Worm (Caenorhabditis elegans): ENCODE measurements around the gene ssl-1.

The ssl-1 gene

ce11 chrIII:12714266-12714665, at the start of gene ssl-1:
Gene ssl-1, plus strand, starts transcription at chrIII:12714566.
- TF ChIP-seq M03D4.4 (tag; optimal IDR thresholded peaks at IDR 0.05), result no peak

- TF ChIP-seq ces-1 (GFP tag; optimal IDR thresholded peaks at IDR 0.05), result peak; percentile 4
- TF ChIP-seq unc-120 (tag; optimal IDR thresholded peaks at IDR 0.05; ENCODE audit: poor library complexity, severe bottlenecking), result peak; percentile 64
- TF ChIP-seq hlh-1 (tag; optimal IDR thresholded peaks at IDR 0.05), result peak; percentile 67
Observed at ce11 chrIII:12665500-12665907, 48.9 kb upstream of the ssl-1 start.

- no peak for TF ChIP-seq blmp-1 (tag; optimal IDR thresholded peaks at IDR 0.05)
- TF ChIP-seq ceh-39 (tag; optimal IDR thresholded peaks at IDR 0.05), result no peak
- no peak for TF ChIP-seq pha-4 (tag; optimal IDR thresholded peaks at IDR 0.05)
- no peak for TF ChIP-seq bed-3 (GFP tag; optimal IDR thresholded peaks at IDR 0.05)
- no peak for TF ChIP-seq mab-5 (tag; optimal IDR thresholded peaks at IDR 0.05)
- TF ChIP-seq nhr-76 (tag; optimal IDR thresholded peaks at IDR 0.05), result no peak
- TF ChIP-seq ceh-83 (GFP tag; optimal IDR thresholded peaks at IDR 0.05), result no peak
- TF ChIP-seq lin-32 (GFP tag; optimal IDR thresholded peaks at IDR 0.05), result no peak
- no peak for TF ChIP-seq unc-39 (tag; optimal IDR thresholded peaks at IDR 0.05)
- no peak for TF ChIP-seq sptf-1 (tag; optimal IDR thresholded peaks at IDR 0.05)
- TF ChIP-seq cnd-1 (tag; optimal IDR thresholded peaks at IDR 0.05), result no peak
- no peak for TF ChIP-seq snpc-4 (tag; optimal IDR thresholded peaks at IDR 0.05)
- TF ChIP-seq sem-2 (GFP tag; optimal IDR thresholded peaks at IDR 0.05), result no peak
- TF ChIP-seq hlh-1 (tag; optimal IDR thresholded peaks at IDR 0.05), result no peak
Observed at ce11 chrIII:12668821-12669220, 45.5 kb upstream of the ssl-1 start.

- no peak for TF ChIP-seq cnd-1 (tag; optimal IDR thresholded peaks at IDR 0.05)
- peak; percentile 17 for TF ChIP-seq lin-13 (tag; optimal IDR thresholded peaks at IDR 0.05)
Observed at ce11 chrIII:12673382-12673970, 40.9 kb upstream of the ssl-1 start, which contains the start of the genes taf-7.2 and elpc-2. Gene taf-7.2, minus strand, starts transcription at chrIII:12673423. Gene elpc-2, plus strand, starts transcription at chrIII:12673677.

- TF ChIP-seq sptf-1 (tag; optimal IDR thresholded peaks at IDR 0.05) (no peak), ceh-83 (GFP tag; optimal IDR thresholded peaks at IDR 0.05) (no peak)
Observed at ce11 chrIII:12680266-12680665, 34.1 kb upstream of the ssl-1 start.

ce11 chrIII:12685372-12686298, 28.7 kb upstream of the ssl-1 start:
- TF ChIP-seq nhr-28 (tag; optimal IDR thresholded peaks at IDR 0.05) (no peak), unc-120 (tag; optimal IDR thresholded peaks at IDR 0.05; ENCODE audit: poor library complexity, severe bottlenecking) (no peak), lin-32 (GFP tag; optimal IDR thresholded peaks at IDR 0.05) (no peak), pha-4 (tag; optimal IDR thresholded peaks at IDR 0.05) (no peak), hlh-1 (tag; optimal IDR thresholded peaks at IDR 0.05) (no peak), unc-62 (GFP tag; optimal IDR thresholded peaks at IDR 0.05) (no peak), elt-1 (tag; optimal IDR thresholded peaks at IDR 0.05; ENCODE audit: borderline replicate concordance, insufficient read depth) (no peak), ceh-43 (GFP tag; optimal IDR thresholded peaks at IDR 0.05) (no peak), mls-2 (tag; optimal IDR thresholded peaks at IDR 0.05) (no peak), tbx-8 (GFP tag; optimal IDR thresholded peaks at IDR 0.05) (no peak), nhr-12 (tag; optimal IDR thresholded peaks at IDR 0.05) (no peak), blmp-1 (tag; optimal IDR thresholded peaks at IDR 0.05) (no peak), lin-13 (tag; optimal IDR thresholded peaks at IDR 0.05) (no peak), sem-2 (GFP tag; optimal IDR thresholded peaks at IDR 0.05) (no peak)
